Fruit fly (Drosophila melanogaster): Measurements from ENCODE around the gene Atg1.

Gene Atg1

dm6 chr3L:12804730-12805170 is at the start of gene Atg1:
TSS of gene Atg1 (minus strand) at chr3L:12805116.
- TF ChIP-seq CG17801 (GFP tag; optimal IDR thresholded peaks at IDR 0.05; ENCODE audit: partially characterized antibody), result peak; percentile 38

dm6 chr3L:12853423-12853822 is 48.5 kb upstream of the Atg1 start, which contains the start of gene Ent3:
TSS of gene Ent3 (plus strand) at chr3L:12853646.
- TF ChIP-seq CG17801 (GFP tag; optimal IDR thresholded peaks at IDR 0.05; ENCODE audit: partially characterized antibody), result no peak

- peak; percentile 86 for TF ChIP-seq CG17801 (GFP tag; optimal IDR thresholded peaks at IDR 0.05; ENCODE audit: partially characterized antibody)
Observed at dm6 chr3L:12849867-12850301, 45.0 kb upstream of the Atg1 start, which contains the start of the genes CG10948 and Wbp2. TSS of gene CG10948 (minus strand) at chr3L:12850117. TSS of gene Wbp2 (plus strand) at chr3L:12850165.

- TF ChIP-seq CG17801 (GFP tag; optimal IDR thresholded peaks at IDR 0.05; ENCODE audit: partially characterized antibody), result peak; percentile 98
Observed at dm6 chr3L:12843056-12843799, 38.3 kb upstream of the Atg1 start, which contains the start of gene nebu. TSS of gene nebu (minus strand) at chr3L:12843106.

- no peak for TF ChIP-seq CG17801 (GFP tag; optimal IDR thresholded peaks at IDR 0.05; ENCODE audit: partially characterized antibody)
Observed at dm6 chr3L:12842532-12842931, 37.6 kb upstream of the Atg1 start.

- no peak for TF ChIP-seq CG17801 (GFP tag; optimal IDR thresholded peaks at IDR 0.05; ENCODE audit: partially characterized antibody)
Observed at dm6 chr3L:12841459-12841858, 36.5 kb upstream of the Atg1 start.

dm6 chr3L:12839882-12840281 is 35.0 kb upstream of the Atg1 start:
- TF ChIP-seq CG17801 (GFP tag; optimal IDR thresholded peaks at IDR 0.05; ENCODE audit: partially characterized antibody), result no peak

- no peak for TF ChIP-seq CG17801 (GFP tag; optimal IDR thresholded peaks at IDR 0.05; ENCODE audit: partially characterized antibody)
Observed at dm6 chr3L:12837196-12837720, 32.3 kb upstream of the Atg1 start.

dm6 chr3L:12835511-12836479 is 30.9 kb upstream of the Atg1 start:
- no peak for TF ChIP-seq CG17801 (GFP tag; optimal IDR thresholded peaks at IDR 0.05; ENCODE audit: partially characterized antibody)

- peak; percentile 91 for TF ChIP-seq CG17801 (GFP tag; optimal IDR thresholded peaks at IDR 0.05; ENCODE audit: partially characterized antibody)
Observed at dm6 chr3L:12834526-12835213, 29.8 kb upstream of the Atg1 start.

dm6 chr3L:12833864-12834525 is 29.1 kb upstream of the Atg1 start:
- no peak for TF ChIP-seq CG17801 (GFP tag; optimal IDR thresholded peaks at IDR 0.05; ENCODE audit: partially characterized antibody)

dm6 chr3L:12833354-12833753 is 28.4 kb upstream of the Atg1 start:
- TF ChIP-seq CG17801 (GFP tag; optimal IDR thresholded peaks at IDR 0.05; ENCODE audit: partially characterized antibody), result no peak

- no peak for TF ChIP-seq CG17801 (GFP tag; optimal IDR thresholded peaks at IDR 0.05; ENCODE audit: partially characterized antibody)
Observed at dm6 chr3L:12832355-12832881, 27.5 kb upstream of the Atg1 start.

Measured in ovary, adult (tissue).